Worm (Caenorhabditis elegans): Measurements from ENCODE around the gene Y25C1A.7.

DNA sequence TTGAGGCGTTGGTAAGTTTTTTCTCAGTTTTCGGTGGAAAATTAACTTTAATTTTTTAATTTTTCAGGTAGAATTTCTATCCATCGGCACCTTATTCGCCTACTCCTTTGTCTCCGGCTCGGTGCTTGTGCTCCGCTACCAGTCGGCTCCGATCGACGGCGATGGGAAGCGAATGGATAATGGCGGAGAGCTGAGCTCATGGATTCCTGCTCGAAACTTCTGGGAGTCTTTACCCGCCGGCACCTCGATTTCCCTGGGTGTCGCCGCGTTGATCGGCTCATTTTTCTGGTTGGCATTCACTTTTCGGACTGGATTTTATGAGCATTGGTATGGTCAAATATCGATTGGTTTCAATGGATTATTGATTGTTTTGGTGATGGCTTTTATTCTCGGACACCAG lies 35.9 kb downstream of the Y25C1A.7 start:
- TF ChIP-seq snpc-4 (tag; optimal IDR thresholded peaks at IDR 0.05) (no peak), elt-2 (tag; optimal IDR thresholded peaks at IDR 0.05) (no peak), fkh-8 (tag; optimal IDR thresholded peaks at IDR 0.05) (no peak), fkh-10 (GFP tag; optimal IDR thresholded peaks at IDR 0.05) (no peak)

Measured in whole organism, L1 larva.